Fruit fly (Drosophila melanogaster): Measurements from ENCODE around the gene Abl.

DNA sequence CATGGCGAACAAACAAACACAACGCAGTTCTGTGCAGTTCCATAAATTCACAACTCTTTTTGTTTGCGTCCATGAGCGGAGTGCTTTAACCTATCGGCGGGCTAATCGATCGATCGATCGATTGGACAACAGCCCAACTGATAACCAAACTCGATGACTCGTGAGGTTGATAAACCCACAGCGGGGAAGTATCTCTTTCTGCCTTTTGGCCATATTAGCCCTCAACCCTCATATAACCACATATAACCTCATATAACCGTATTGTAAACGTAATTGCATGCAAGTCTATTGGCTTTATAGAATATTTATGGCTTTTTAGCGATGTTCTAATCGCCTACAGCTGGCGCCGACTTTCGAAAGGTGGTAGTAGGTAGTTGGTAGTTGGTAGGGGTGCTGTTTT, 34.7 kb upstream of the Abl start:
- TF ChIP-seq CG9705 (GFP tag; optimal IDR thresholded peaks at IDR 0.05) (no peak), Hr83 (GFP tag; optimal IDR thresholded peaks at IDR 0.05; ENCODE audit: poor library complexity, severe bottlenecking) (no peak), jim (GFP tag; optimal IDR thresholded peaks at IDR 0.05) (no peak), psq (GFP tag; optimal IDR thresholded peaks at IDR 0.05) (no peak), OdsH (GFP tag; optimal IDR thresholded peaks at IDR 0.05) (no peak), lola (GFP tag; optimal IDR thresholded peaks at IDR 0.05) (no peak), pan (optimal IDR thresholded peaks at IDR 0.05) (no peak), Myc (optimal IDR thresholded peaks at IDR 0.05) (no peak), Hr78 (GFP tag; optimal IDR thresholded peaks at IDR 0.05) (no peak), Jra (GFP tag; optimal IDR thresholded peaks at IDR 0.05) (no peak), tai (GFP tag; optimal IDR thresholded peaks at IDR 0.05) (no peak), Dfd (GFP tag; optimal IDR thresholded peaks at IDR 0.05) (no peak), dl (GFP tag; optimal IDR thresholded peaks at IDR 0.05; ENCODE audit: insufficient read depth in 1 of 2, partially characterized antibody in 2 of 2) (no peak)

Data from whole organism, wandering third instar larva.